Worm (Caenorhabditis elegans) whole organism, mixed stage, embryonic: ENCODE results near the gene W01G7.4.

Source experiments
- M03D4.4 ChIP-seq: sonication (generic microtip); optimal IDR thresholded peaks from 2 replicates; lab custom pipeline; 2017; ENCODE audit warnings: mild to moderate bottlenecking, missing genetic modification characterization, missing compliant biosample characterization
- bed-3 ChIP-seq: fragments of 200-800 bp; sonication (Bioruptor generic); optimal IDR thresholded peaks from 3 replicates; lab custom pipeline; 2018; ENCODE audit warnings: mild to moderate bottlenecking, missing genetic modification characterization, moderate library complexity, missing compliant biosample characterization
- blmp-1 ChIP-seq: fragments of 150-350 bp; optimal IDR thresholded peaks from 2 replicates; lab custom pipeline; 2014; ENCODE audit warnings: missing biosample characterization, missing genetic modification characterization
- ceh-39 ChIP-seq: fragments of 150-350 bp; optimal IDR thresholded peaks from 2 replicates; lab custom pipeline; 2014; ENCODE audit warnings: missing biosample characterization, missing genetic modification characterization
- ceh-43 ChIP-seq: fragments of 200-800 bp; sonication (Bioruptor generic); optimal IDR thresholded peaks from 2 replicates; lab custom pipeline; 2018; ENCODE audit warnings: mild to moderate bottlenecking, missing genetic modification characterization, moderate library complexity, missing compliant biosample characterization
- ceh-83 ChIP-seq: fragments of 200-800 bp; sonication (Bioruptor generic); optimal IDR thresholded peaks from 2 replicates; lab custom pipeline; 2018; ENCODE audit warnings: mild to moderate bottlenecking, missing genetic modification characterization, missing compliant biosample characterization
- cnd-1 ChIP-seq: fragments of 200-800 bp; sonication (Bioruptor generic); optimal IDR thresholded peaks from 2 replicates; lab custom pipeline; 2018; ENCODE audit warnings: mild to moderate bottlenecking, missing genetic modification characterization, missing compliant biosample characterization
- elt-1 ChIP-seq: sonication (generic microtip); optimal IDR thresholded peaks from 2 replicates; lab custom pipeline; 2017; ENCODE audit warnings: missing genetic modification characterization, mild to moderate bottlenecking, missing compliant biosample characterization, antibody characterized with exemption, moderate library complexity, borderline replicate concordance; ENCODE audit not compliant: insufficient read depth
- elt-3 ChIP-seq: fragments of 150-350 bp; optimal IDR thresholded peaks from 2 replicates; lab custom pipeline; 2014; ENCODE audit warnings: missing biosample characterization, missing genetic modification characterization
- flh-1 ChIP-seq: fragments of 200-800 bp; sonication (Bioruptor generic); optimal IDR thresholded peaks from 2 replicates; lab custom pipeline; 2018; ENCODE audit warnings: mild to moderate bottlenecking, missing genetic modification characterization, moderate library complexity, missing compliant biosample characterization
- ham-2 ChIP-seq: fragments of 200-800 bp; sonication (Bioruptor generic); optimal IDR thresholded peaks from 2 replicates; lab custom pipeline; 2018; ENCODE audit warnings: mild to moderate bottlenecking, missing genetic modification characterization, missing compliant biosample characterization
- hlh-1 ChIP-seq: fragments of 150-350 bp; optimal IDR thresholded peaks from 2 replicates; lab custom pipeline; 2014; ENCODE audit warnings: missing biosample characterization, missing genetic modification reagents, missing genetic modification characterization
- lin-13 ChIP-seq: fragments of 150-350 bp; optimal IDR thresholded peaks from 2 replicates; lab custom pipeline; 2014; ENCODE audit warnings: missing biosample characterization, missing genetic modification characterization
- lsy-2 ChIP-seq: fragments of 150-350 bp; optimal IDR thresholded peaks from 2 replicates; lab custom pipeline; 2014; ENCODE audit warnings: missing biosample characterization, missing genetic modification characterization
- mab-5 ChIP-seq: fragments of 150-350 bp; optimal IDR thresholded peaks from 2 replicates; lab custom pipeline; 2014; ENCODE audit warnings: missing biosample characterization, missing genetic modification characterization
- mep-1 ChIP-seq: fragments of 150-350 bp; optimal IDR thresholded peaks from 2 replicates; lab custom pipeline; 2017; ENCODE audit warnings: missing biosample characterization, missing genetic modification reagents, missing genetic modification characterization, inconsistent platforms
- nhr-12 ChIP-seq: fragments of 150-350 bp; optimal IDR thresholded peaks from 2 replicates; lab custom pipeline; 2014; ENCODE audit warnings: missing biosample characterization, missing genetic modification characterization
- nhr-28 ChIP-seq: fragments of 150-350 bp; optimal IDR thresholded peaks from 2 replicates; lab custom pipeline; 2014; ENCODE audit warnings: missing biosample characterization, missing genetic modification characterization
- nhr-76 ChIP-seq: sonication (generic microtip); optimal IDR thresholded peaks from 2 replicates; lab custom pipeline; 2017; ENCODE audit warnings: missing biosample characterization, missing genetic modification characterization
- pha-4 ChIP-seq: fragments of 150-350 bp; optimal IDR thresholded peaks from 2 replicates; lab custom pipeline; 2018; ENCODE audit warnings: missing biosample characterization, missing genetic modification reagents, missing genetic modification characterization
- sem-2 ChIP-seq: fragments of 200-800 bp; sonication (Bioruptor generic); optimal IDR thresholded peaks from 2 replicates; lab custom pipeline; 2018; ENCODE audit warnings: mild to moderate bottlenecking, missing genetic modification characterization, missing compliant biosample characterization
- snpc-4 ChIP-seq: fragments of 150-350 bp; optimal IDR thresholded peaks from 2 replicates; lab custom pipeline; 2014; ENCODE audit warnings: missing biosample characterization, missing genetic modification characterization
- sptf-1 ChIP-seq: sonication (generic microtip); optimal IDR thresholded peaks from 2 replicates; lab custom pipeline; 2017; ENCODE audit warnings: mild to moderate bottlenecking, missing genetic modification characterization, moderate library complexity, missing compliant biosample characterization
- tbx-8 ChIP-seq: fragments of 200-800 bp; sonication (Bioruptor generic); optimal IDR thresholded peaks from 2 replicates; lab custom pipeline; 2018; ENCODE audit warnings: mild to moderate bottlenecking, missing genetic modification characterization, moderate library complexity, missing compliant biosample characterization
- unc-120 ChIP-seq: sonication (generic microtip); optimal IDR thresholded peaks from 2 replicates; lab custom pipeline; 2017; ENCODE audit warnings: missing genetic modification characterization, missing compliant biosample characterization; ENCODE audit not compliant: poor library complexity, severe bottlenecking
- unc-62 ChIP-seq: fragments of 150-350 bp; optimal IDR thresholded peaks from 2 replicates; lab custom pipeline; 2014; ENCODE audit warnings: missing biosample characterization, missing genetic modification reagents, missing genetic modification characterization
- zip-8 ChIP-seq: fragments of 150-350 bp; optimal IDR thresholded peaks from 2 replicates; lab custom pipeline; 2014; ENCODE audit warnings: missing biosample characterization, missing genetic modification characterization
- ztf-11 ChIP-seq: fragments of 150-350 bp; optimal IDR thresholded peaks from 2 replicates; lab custom pipeline; 2014; ENCODE audit warnings: missing biosample characterization, missing genetic modification characterization

The W01G7.4 gene

DNA sequence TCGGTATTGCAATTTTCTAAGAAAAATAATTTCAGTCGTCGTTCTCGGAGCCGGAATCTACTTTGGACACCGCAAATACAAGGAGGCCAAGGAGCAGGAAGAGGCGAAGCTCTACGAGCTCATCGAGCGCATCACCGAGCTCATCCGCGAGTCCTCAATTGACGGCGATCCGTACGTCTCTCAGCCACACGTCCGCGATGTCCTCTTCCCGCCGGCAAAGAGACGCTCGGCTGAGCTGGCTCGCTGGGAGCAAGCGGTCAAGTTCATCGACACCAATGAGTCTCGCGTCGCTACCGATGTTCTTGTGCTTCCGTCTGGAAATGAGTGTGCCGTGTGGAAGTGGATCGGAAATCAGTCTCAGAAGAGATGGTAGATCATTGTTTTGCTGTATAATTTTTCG, 4.9 kb downstream of the W01G7.4 start:
- TF ChIP-seq mab-5 (tag; lab: Kevin White, UChicago) (no peak), hlh-1 (tag; lab: Kevin White, UChicago) (no peak), nhr-12 (tag; lab: Kevin White, UChicago) (no peak), lsy-2 (no peak), sem-2 (GFP tag; lab: Kevin White, UChicago) (no peak), ztf-11 (tag; lab: Kevin White, UChicago) (no peak), M03D4.4 (tag; lab: Kevin White, UChicago) (no peak)

DNA sequence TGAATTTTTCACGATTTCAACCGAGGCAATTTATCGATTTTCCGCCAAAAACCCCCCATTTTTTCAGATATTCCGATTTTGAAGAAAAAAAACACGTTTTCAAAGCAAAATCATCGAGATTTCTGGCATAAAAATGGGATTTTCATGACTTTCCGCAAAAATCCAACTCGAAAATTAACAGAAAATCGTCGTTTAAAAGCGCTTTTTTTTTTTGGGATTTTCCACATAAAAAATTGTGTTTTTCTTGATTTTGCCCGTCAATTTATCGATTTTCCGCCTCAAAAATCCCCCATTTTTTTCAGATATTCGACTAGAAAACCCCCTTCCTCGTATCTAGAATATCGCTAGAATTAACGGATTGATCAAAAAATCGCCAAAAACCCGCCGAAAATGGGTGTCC, 8.1 kb downstream of the W01G7.4 start, which contains the start of gene xrn-1:
TSS of gene xrn-1 (plus strand) at position 301 of the 400 bp plus-strand sequence.
- TF ChIP-seq elt-3 (no peak), blmp-1 (no peak), snpc-4 (tag; lab: Kevin White, UChicago) (no peak), ztf-11 (tag; lab: Kevin White, UChicago) (no peak), unc-120 (tag; lab: Kevin White, UChicago) (no peak), sptf-1 (tag; lab: Kevin White, UChicago) (no peak), lsy-2 (no peak)

DNA sequence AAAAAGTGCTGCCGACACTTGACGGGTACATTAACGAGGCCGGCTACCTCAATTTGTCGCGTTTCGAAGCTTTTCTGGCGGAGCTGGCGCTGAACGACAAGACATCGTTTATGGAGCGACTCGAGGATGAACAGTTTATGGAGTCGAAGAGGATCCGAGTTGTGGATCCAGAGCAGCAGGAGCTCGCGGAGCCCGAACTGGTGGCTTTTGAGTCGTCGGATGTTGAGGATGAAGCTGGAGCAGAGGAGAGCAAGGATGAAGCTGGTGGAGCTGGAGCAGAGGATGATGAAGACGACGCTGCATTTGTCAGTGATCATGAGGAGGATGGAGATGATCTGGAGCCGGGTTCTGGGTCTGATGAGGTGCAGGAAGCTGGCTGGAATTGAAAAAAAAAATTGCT, 14.3 kb downstream of the W01G7.4 start:
- no peak for TF ChIP-seq pha-4 (tag; lab: Kevin White, UChicago)
- no peak for TF ChIP-seq unc-62 (GFP tag; lab: Kevin White, UChicago)
- TF ChIP-seq zip-8: no peak
- no peak for TF ChIP-seq snpc-4 (tag; lab: Kevin White, UChicago)

DNA sequence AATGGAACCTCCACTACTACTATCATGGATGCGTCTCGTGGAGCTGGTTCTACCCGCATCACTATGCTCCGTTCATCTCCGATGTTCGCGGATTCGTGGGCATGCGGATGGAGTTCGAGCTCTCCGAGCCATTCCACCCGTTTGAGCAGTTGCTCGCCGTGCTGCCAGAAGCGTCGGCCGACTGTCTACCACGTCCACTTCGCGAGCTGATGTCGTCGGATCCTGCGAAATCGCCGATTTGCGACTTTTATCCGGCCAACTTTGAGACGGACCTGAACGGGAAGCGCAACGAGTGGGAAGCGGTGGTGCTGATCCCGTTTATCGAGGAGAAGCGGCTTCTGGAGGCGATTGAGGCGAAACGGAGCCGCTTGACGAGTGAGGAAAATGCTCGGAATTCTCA, 17.3 kb downstream of the W01G7.4 start:
- TF ChIP-seq bed-3 (no peak), lin-13 (tag; lab: Kevin White, UChicago) (no peak), tbx-8 (no peak), ceh-39 (tag; lab: Kevin White, UChicago) (no peak), nhr-76 (tag; lab: Kevin White, UChicago) (no peak), flh-1 (GFP tag; lab: Kevin White, UChicago) (no peak), nhr-28 (tag; lab: Kevin White, UChicago) (no peak), elt-3 (no peak), mep-1 (tag; lab: Kevin White, UChicago) (no peak), ceh-83 (GFP tag; lab: Kevin White, UChicago) (no peak), ztf-11 (tag; lab: Kevin White, UChicago) (no peak), sptf-1 (tag; lab: Kevin White, UChicago) (no peak), elt-1 (tag; lab: Kevin White, UChicago) (no peak)

DNA sequence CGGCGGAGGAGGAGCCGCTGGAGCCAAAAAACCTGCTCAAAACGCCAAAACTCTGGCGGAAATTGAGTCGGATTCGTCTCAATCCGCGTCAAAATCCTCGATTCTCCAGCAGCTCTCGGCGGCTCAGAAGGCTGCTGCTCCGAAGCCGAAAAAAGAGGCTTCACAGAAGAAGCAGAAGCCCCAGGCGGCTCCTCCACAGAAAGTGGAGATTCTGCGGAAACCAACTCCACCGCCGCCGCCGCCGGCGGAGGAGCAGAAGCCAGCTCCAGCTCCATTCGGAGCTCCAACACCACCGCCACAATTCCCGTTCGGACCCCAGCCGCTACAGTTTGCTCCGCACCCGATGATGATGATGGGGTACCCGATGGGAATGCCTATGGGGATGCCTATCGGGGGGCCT, 26.4 kb downstream of the W01G7.4 start:
- TF ChIP-seq elt-3 (no peak), lsy-2 (no peak), cnd-1 (tag; lab: Kevin White, UChicago) (no peak), blmp-1 (no peak), nhr-28 (tag; lab: Kevin White, UChicago) (no peak), ztf-11 (tag; lab: Kevin White, UChicago) (no peak), nhr-76 (tag; lab: Kevin White, UChicago) (no peak), ceh-43 (GFP tag; lab: Kevin White, UChicago) (no peak)
- TF ChIP-seq, all 35 proteins: peak for 0

DNA sequence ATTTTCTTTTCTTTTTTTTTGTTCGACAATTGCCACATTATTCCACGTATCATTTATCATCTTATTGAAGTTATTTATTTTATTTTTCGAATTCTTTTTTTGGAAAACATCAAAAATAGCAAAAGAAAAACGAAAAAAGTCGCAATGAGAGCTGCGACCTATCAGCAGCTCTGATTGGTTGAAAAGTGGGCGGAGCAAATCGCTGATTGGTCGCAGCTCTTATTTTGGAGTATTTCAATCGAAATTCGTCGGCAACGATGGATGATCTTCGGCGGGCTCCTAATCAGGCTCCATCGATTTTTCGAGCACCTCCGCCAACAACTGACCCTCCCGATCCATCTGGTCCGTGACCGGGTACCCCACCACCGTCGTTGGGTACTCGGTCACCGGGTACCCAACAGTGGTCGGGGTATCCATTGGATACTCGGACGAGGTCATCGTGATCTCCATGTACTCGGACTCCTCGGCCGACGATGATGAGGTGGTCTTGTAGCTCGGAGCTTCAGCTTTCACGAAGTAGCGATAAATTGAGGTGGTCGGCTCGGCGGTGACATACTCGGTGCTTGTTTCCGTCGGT, 29.3 kb downstream of the W01G7.4 start:
- no peak for TF ChIP-seq unc-62 (GFP tag; lab: Kevin White, UChicago)
- TF ChIP-seq zip-8: no peak
- TF ChIP-seq ceh-83 (GFP tag; lab: Kevin White, UChicago): no peak
- TF ChIP-seq ceh-43 (GFP tag; lab: Kevin White, UChicago): no peak
- TF ChIP-seq snpc-4 (tag; lab: Kevin White, UChicago): no peak
- no peak for TF ChIP-seq sptf-1 (tag; lab: Kevin White, UChicago)
- no peak for TF ChIP-seq ham-2 (GFP tag; lab: Kevin White, UChicago)
- no peak for TF ChIP-seq nhr-76 (tag; lab: Kevin White, UChicago)
- TF ChIP-seq nhr-12 (tag; lab: Kevin White, UChicago): no peak
- TF ChIP-seq sem-2 (GFP tag; lab: Kevin White, UChicago): no peak
- no peak for TF ChIP-seq unc-120 (tag; lab: Kevin White, UChicago)
- no peak for TF ChIP-seq flh-1 (GFP tag; lab: Kevin White, UChicago)
- TF ChIP-seq, all 35 proteins: peak for 0
